Fruit fly (Drosophila melanogaster) whole organism, prepupa: ENCODE results near the gene CG1409.

ENCODE experiments used
- Blimp-1 ChIP-seq: fragments of 200-800 bp; sonication (Bioruptor generic); optimal IDR thresholded peaks from 3 replicates; lab custom pipeline; 2017; ENCODE audit warnings: missing biosample characterization, missing genetic modification characterization, mild to moderate bottlenecking, moderate library complexity, missing genetic modification reagents
- CG10631 ChIP-seq: fragments of 200-800 bp; sonication (Bioruptor generic); optimal IDR thresholded peaks from 2 replicates; lab custom pipeline; 2016; ENCODE audit warnings: missing biosample characterization, missing genetic modification characterization
- CG10669 ChIP-seq: fragments of 200-800 bp; sonication (Bioruptor generic); optimal IDR thresholded peaks from 3 replicates; lab custom pipeline; 2018; ENCODE audit warnings: missing biosample characterization, mild to moderate bottlenecking, missing genetic modification characterization, moderate library complexity
- CG11294 ChIP-seq: fragments of 200-800 bp; sonication (Bioruptor generic); IDR thresholded peaks from 2 replicates; pipeline ENCODE4 v1.3.6; 2022; ENCODE audit warnings: missing biosample characterization, missing genetic modification characterization
- CG11762 ChIP-seq: fragments of 200-800 bp; sonication (Bioruptor generic); optimal IDR thresholded peaks from 3 replicates; lab custom pipeline; 2016; ENCODE audit warnings: missing biosample characterization, missing genetic modification characterization; ENCODE audit not compliant: insufficient read depth
- CG11902 ChIP-seq: fragments of 200-800 bp; sonication (Bioruptor generic); optimal IDR thresholded peaks from 3 replicates; lab custom pipeline; 2016; ENCODE audit warnings: missing biosample characterization, missing genetic modification characterization
- CG15336 ChIP-seq: fragments of 200-800 bp; sonication (Bioruptor generic); IDR thresholded peaks from 2 replicates; pipeline ENCODE4 v1.3.6; 2022; ENCODE audit warnings: missing biosample characterization, missing genetic modification characterization
- CG16779 ChIP-seq: fragments of 200-800 bp; sonication (Bioruptor generic); optimal IDR thresholded peaks from 3 replicates; lab custom pipeline; 2017; ENCODE audit warnings: missing biosample characterization, mild to moderate bottlenecking, missing genetic modification characterization
- CG3032 ChIP-seq: fragments of 200-800 bp; optimal IDR thresholded peaks from 2 replicates; lab custom pipeline; 2019; ENCODE audit warnings: missing biosample characterization, mild to moderate bottlenecking, missing genetic modification characterization, moderate library complexity
- CG31627 ChIP-seq: fragments of 200-800 bp; sonication (Bioruptor generic); optimal IDR thresholded peaks from 3 replicates; lab custom pipeline; 2016; ENCODE audit warnings: missing biosample characterization, missing genetic modification characterization
- CG32006 ChIP-seq: fragments of 200-800 bp; sonication (Bioruptor generic); optimal IDR thresholded peaks from 3 replicates; lab custom pipeline; 2017; ENCODE audit warnings: missing biosample characterization, mild to moderate bottlenecking, missing genetic modification characterization
- CG34406 ChIP-seq: fragments of 200-800 bp; sonication (Bioruptor generic); optimal IDR thresholded peaks from 3 replicates; lab custom pipeline; 2016; ENCODE audit warnings: missing biosample characterization, missing genetic modification characterization
- CG3919 ChIP-seq: fragments of 200-800 bp; sonication (Bioruptor generic); optimal IDR thresholded peaks from 3 replicates; lab custom pipeline; 2016; ENCODE audit warnings: missing biosample characterization, missing genetic modification characterization
- CG4318 ChIP-seq: fragments of 200-800 bp; sonication (Bioruptor generic); optimal IDR thresholded peaks from 3 replicates; lab custom pipeline; 2017; ENCODE audit warnings: missing biosample characterization, mild to moderate bottlenecking, missing genetic modification characterization
- CG6163 ChIP-seq: fragments of 200-800 bp; sonication (Bioruptor generic); IDR thresholded peaks from 3 replicates; pipeline ENCODE4 v1.3.6; 2022; ENCODE audit warnings: missing biosample characterization, missing genetic modification characterization
- CG6276 ChIP-seq: fragments of 200-800 bp; sonication (Bioruptor generic); optimal IDR thresholded peaks from 2 replicates; lab custom pipeline; 2017; ENCODE audit warnings: missing biosample characterization, mild to moderate bottlenecking, missing genetic modification characterization
- CG6808 ChIP-seq: fragments of 200-800 bp; sonication (Bioruptor generic); optimal IDR thresholded peaks from 3 replicates; lab custom pipeline; 2017; ENCODE audit warnings: missing biosample characterization, missing genetic modification characterization, mild to moderate bottlenecking, moderate library complexity, missing genetic modification reagents
- CG7368 ChIP-seq: fragments of 200-800 bp; sonication (Bioruptor generic); optimal IDR thresholded peaks from 3 replicates; lab custom pipeline; 2016; ENCODE audit warnings: missing biosample characterization, missing genetic modification characterization
- CG8119 ChIP-seq: fragments of 200-800 bp; sonication (Bioruptor generic); IDR thresholded peaks from 3 replicates; pipeline ENCODE4 v1.3.6; 2022; ENCODE audit warnings: missing biosample characterization, missing genetic modification characterization
- CG8319 ChIP-seq: fragments of 200-800 bp; sonication (Bioruptor generic); optimal IDR thresholded peaks from 3 replicates; lab custom pipeline; 2016; ENCODE audit warnings: missing biosample characterization, missing genetic modification characterization
- CG9139 ChIP-seq: fragments of 200-800 bp; sonication (Bioruptor generic); optimal IDR thresholded peaks from 3 replicates; lab custom pipeline; 2017; ENCODE audit warnings: missing biosample characterization, mild to moderate bottlenecking, missing genetic modification characterization
- Eip75B ChIP-seq: fragments of 200-800 bp; sonication (Bioruptor generic); optimal IDR thresholded peaks from 3 replicates; lab custom pipeline; 2016; ENCODE audit warnings: missing biosample characterization, missing genetic modification characterization
- Eip78C ChIP-seq: fragments of 200-800 bp; sonication (Bioruptor generic); peaks from one replicate; lab custom pipeline; 2016; ENCODE audit warnings: missing biosample characterization, missing genetic modification characterization
- Eip93F ChIP-seq: fragments of 200-800 bp; sonication (Bioruptor generic); optimal IDR thresholded peaks from 2 replicates; lab custom pipeline; 2016; ENCODE audit warnings: missing biosample characterization, mild to moderate bottlenecking, missing genetic modification characterization
- Ets21C ChIP-seq: fragments of 200-800 bp; sonication (Bioruptor generic); optimal IDR thresholded peaks from 3 replicates; lab custom pipeline; 2016; ENCODE audit warnings: missing biosample characterization, missing genetic modification characterization
- Ets96B ChIP-seq: fragments of 200-800 bp; optimal IDR thresholded peaks from 2 replicates; lab custom pipeline; 2019; ENCODE audit warnings: missing biosample characterization, mild to moderate bottlenecking, missing genetic modification characterization, moderate library complexity
- Hr38 ChIP-seq: sonication (Bioruptor generic); optimal IDR thresholded peaks from 2 replicates; lab custom pipeline; 2016; ENCODE audit warnings: missing biosample characterization, missing genetic modification characterization
- Hr4 ChIP-seq: fragments of 200-800 bp; sonication (Bioruptor generic); optimal IDR thresholded peaks from 3 replicates; lab custom pipeline; 2016; ENCODE audit warnings: missing biosample characterization, missing genetic modification characterization
- Lpt ChIP-seq: fragments of 200-800 bp; sonication (Bioruptor generic); optimal IDR thresholded peaks from 3 replicates; lab custom pipeline; 2016; ENCODE audit warnings: missing biosample characterization, missing genetic modification characterization
- Smox ChIP-seq: fragments of 200-800 bp; sonication (Bioruptor generic); optimal IDR thresholded peaks from 3 replicates; lab custom pipeline; 2016; ENCODE audit warnings: missing biosample characterization, missing genetic modification characterization
- Sox102F ChIP-seq: fragments of 200-800 bp; sonication (Bioruptor generic); optimal IDR thresholded peaks from 2 replicates; lab custom pipeline; 2016; ENCODE audit warnings: missing biosample characterization, mild to moderate bottlenecking, missing genetic modification characterization
- Sox14 ChIP-seq: fragments of 200-800 bp; sonication (Bioruptor generic); optimal IDR thresholded peaks from 3 replicates; lab custom pipeline; 2016; ENCODE audit warnings: missing biosample characterization, missing genetic modification characterization
- Sox15 ChIP-seq: fragments of 200-800 bp; sonication (Bioruptor generic); optimal IDR thresholded peaks from 3 replicates; lab custom pipeline; 2016; ENCODE audit warnings: missing biosample characterization, missing genetic modification characterization
- cyc ChIP-seq: fragments of 200-800 bp; sonication (Bioruptor generic); optimal IDR thresholded peaks from 3 replicates; lab custom pipeline; 2016; ENCODE audit warnings: missing biosample characterization, missing genetic modification characterization
- dsx ChIP-seq: fragments of 200-800 bp; optimal IDR thresholded peaks from 3 replicates; lab custom pipeline; 2019; ENCODE audit warnings: missing biosample characterization, mild to moderate bottlenecking, missing genetic modification characterization, moderate library complexity; ENCODE audit not compliant: poor library complexity, severe bottlenecking
- eg ChIP-seq: fragments of 200-800 bp; sonication (Bioruptor generic); IDR thresholded peaks from 3 replicates; pipeline ENCODE4 v1.3.6; 2022; ENCODE audit warnings: missing biosample characterization, missing genetic modification characterization
- esn ChIP-seq: fragments of 200-800 bp; sonication (Bioruptor generic); optimal IDR thresholded peaks from 2 replicates; lab custom pipeline; 2016; ENCODE audit warnings: missing biosample characterization, mild to moderate bottlenecking, missing genetic modification characterization, moderate library complexity
- fd85E ChIP-seq: fragments of 200-800 bp; sonication (Bioruptor generic); optimal IDR thresholded peaks from 3 replicates; lab custom pipeline; 2016; ENCODE audit warnings: missing biosample characterization, missing genetic modification characterization
- fkh ChIP-seq: fragments of 200-800 bp; sonication (Bioruptor generic); optimal IDR thresholded peaks from 3 replicates; lab custom pipeline; 2017; ENCODE audit warnings: missing biosample characterization, mild to moderate bottlenecking, missing genetic modification characterization, moderate library complexity
- lz ChIP-seq: fragments of 200-800 bp; sonication (Bioruptor generic); optimal IDR thresholded peaks from 3 replicates; lab custom pipeline; 2016; ENCODE audit warnings: missing biosample characterization, missing genetic modification characterization
- net ChIP-seq: fragments of 200-800 bp; sonication (Bioruptor generic); optimal IDR thresholded peaks from 3 replicates; lab custom pipeline; 2016; ENCODE audit warnings: missing biosample characterization, missing genetic modification characterization
- pdm3 ChIP-seq: fragments of 200-800 bp; sonication (Bioruptor generic); optimal IDR thresholded peaks from 3 replicates; lab custom pipeline; 2016; ENCODE audit warnings: missing biosample characterization, missing genetic modification characterization
- spab ChIP-seq: fragments of 200-800 bp; sonication (Bioruptor generic); optimal IDR thresholded peaks from 2 replicates; lab custom pipeline; 2017; ENCODE audit warnings: missing biosample characterization, mild to moderate bottlenecking, missing genetic modification characterization, missing genetic modification reagents
- svp ChIP-seq: fragments of 200-800 bp; sonication (Bioruptor generic); peaks from one replicate; lab custom pipeline; 2016; ENCODE audit warnings: missing biosample characterization, missing genetic modification characterization
- topi ChIP-seq: fragments of 200-800 bp; sonication (Bioruptor generic); optimal IDR thresholded peaks from 3 replicates; lab custom pipeline; 2016; ENCODE audit warnings: missing biosample characterization, missing genetic modification characterization
- vri ChIP-seq: fragments of 200-800 bp; sonication (Bioruptor generic); optimal IDR thresholded peaks from 3 replicates; lab custom pipeline; 2016; ENCODE audit warnings: missing biosample characterization, mild to moderate bottlenecking, missing genetic modification characterization

The CG1409 gene

dm6 chrX:7891596-7892538 lies 33.9 kb downstream of the CG1409 start, which contains the start of gene Nek2 (continued):
- TF ChIP-seq CG32006 (GFP tag; lab: Kevin White, UChicago) (peak; percentile 31), Lpt (no peak), CG34406 (GFP tag; lab: Kevin White, UChicago) (no peak), CG10631 (GFP tag; lab: Kevin White, UChicago) (peak; percentile 26), CG8319 (GFP tag; lab: Kevin White, UChicago) (no peak), svp (peak; percentile 37), CG8119 (GFP tag; lab: Robert Waterston, UW) (no peak), CG7368 (no peak), CG10669 (GFP tag; lab: Kevin White, UChicago) (peak; percentile 19), CG3032 (tag; lab: Kevin White, UChicago) (peak; percentile 34), CG31627 (no peak), CG11902 (GFP tag; lab: Kevin White, UChicago) (no peak), Blimp-1 (peak; percentile 6), CG16779 (tag; lab: Kevin White, UChicago) (no peak), Eip78C (GFP tag; lab: Kevin White, UChicago) (peak; percentile 79), lz (GFP tag; lab: Kevin White, UChicago) (peak; percentile 9), Ets96B (tag; lab: Kevin White, UChicago) (peak; percentile 27), fkh (GFP tag; lab: Kevin White, UChicago) (no peak), Ets21C (GFP tag; lab: Kevin White, UChicago) (no peak)

dm6 chrX:7892539-7892899 lies 34.5 kb downstream of the CG1409 start:
- TF ChIP-seq CG31627 (peak; percentile 62), eg (GFP tag; lab: Robert Waterston, UW) (no peak), Sox14 (GFP tag; lab: Kevin White, UChicago) (peak; percentile 67), spab (peak; percentile 8), dsx (GFP tag; lab: Kevin White, UChicago) (no peak), pdm3 (GFP tag; lab: Kevin White, UChicago) (peak; percentile 67), Smox (peak; percentile 70), CG15336 (peak; percentile 70), cyc (peak; percentile 51), CG9139 (GFP tag; lab: Kevin White, UChicago) (no peak), CG3919 (GFP tag; lab: Kevin White, UChicago) (peak; percentile 59), CG6276 (GFP tag; lab: Kevin White, UChicago) (peak; percentile 48), CG34406 (GFP tag; lab: Kevin White, UChicago) (peak; percentile 41), CG16779 (tag; lab: Kevin White, UChicago) (no peak), Eip75B (GFP tag; lab: Kevin White, UChicago) (peak; percentile 59), esn (peak; percentile 73), CG4318 (GFP tag; lab: Kevin White, UChicago) (no peak), topi (peak; percentile 74), CG6163 (GFP tag; lab: Robert Waterston, UW) (0 out of 3 replicates have a peak, but pooled peaks have one; percentile 25), Sox102F (GFP tag; lab: Kevin White, UChicago) (peak; percentile 41), CG6808 (GFP tag; lab: Kevin White, UChicago) (peak; percentile 44), CG3032 (tag; lab: Kevin White, UChicago) (peak; percentile 43), Ets21C (GFP tag; lab: Kevin White, UChicago) (peak; percentile 55), CG11762 (GFP tag; lab: Kevin White, UChicago) (peak; percentile 46), Ets96B (tag; lab: Kevin White, UChicago) (peak; percentile 44), CG32006 (GFP tag; lab: Kevin White, UChicago) (peak; percentile 71), Lpt (peak; percentile 27), Hr4 (GFP tag; lab: Kevin White, UChicago) (peak; percentile 37), net (GFP tag; lab: Kevin White, UChicago) (peak; percentile 1), CG10631 (GFP tag; lab: Kevin White, UChicago) (peak; percentile 53), Eip93F (no peak), CG10669 (GFP tag; lab: Kevin White, UChicago) (peak; percentile 39), fd85E (GFP tag; lab: Kevin White, UChicago) (no peak), Sox15 (no peak), CG11294 (GFP tag; lab: Robert Waterston, UW) (no peak), Hr38 (GFP tag; lab: Kevin White, UChicago) (no peak), CG7368 (no peak), vri (GFP tag; lab: Kevin White, UChicago) (peak; percentile 56)
